Fruit fly (Drosophila melanogaster) whole organism, prepupa: Measurements from ENCODE around the gene MESR3.

Source experiments
- Blimp-1 ChIP-seq: fragments of 200-800 bp; sonication (Bioruptor generic); optimal IDR thresholded peaks from 3 replicates; lab custom pipeline; 2017; ENCODE audit warnings: missing biosample characterization, missing genetic modification characterization, mild to moderate bottlenecking, moderate library complexity, missing genetic modification reagents
- CG10631 ChIP-seq: fragments of 200-800 bp; sonication (Bioruptor generic); optimal IDR thresholded peaks from 2 replicates; lab custom pipeline; 2016; ENCODE audit warnings: missing biosample characterization, missing genetic modification characterization
- CG11294 ChIP-seq: fragments of 200-800 bp; sonication (Bioruptor generic); IDR thresholded peaks from 2 replicates; pipeline ENCODE4 v1.3.6; 2022; ENCODE audit warnings: missing biosample characterization, missing genetic modification characterization
- CG11762 ChIP-seq: fragments of 200-800 bp; sonication (Bioruptor generic); optimal IDR thresholded peaks from 3 replicates; lab custom pipeline; 2016; ENCODE audit warnings: missing biosample characterization, missing genetic modification characterization; ENCODE audit not compliant: insufficient read depth
- CG11902 ChIP-seq: fragments of 200-800 bp; sonication (Bioruptor generic); optimal IDR thresholded peaks from 3 replicates; lab custom pipeline; 2016; ENCODE audit warnings: missing biosample characterization, missing genetic modification characterization
- CG15336 ChIP-seq: fragments of 200-800 bp; sonication (Bioruptor generic); IDR thresholded peaks from 2 replicates; pipeline ENCODE4 v1.3.6; 2022; ENCODE audit warnings: missing biosample characterization, missing genetic modification characterization
- CG16779 ChIP-seq: fragments of 200-800 bp; sonication (Bioruptor generic); optimal IDR thresholded peaks from 3 replicates; lab custom pipeline; 2017; ENCODE audit warnings: missing biosample characterization, mild to moderate bottlenecking, missing genetic modification characterization
- CG32006 ChIP-seq: fragments of 200-800 bp; sonication (Bioruptor generic); optimal IDR thresholded peaks from 3 replicates; lab custom pipeline; 2017; ENCODE audit warnings: missing biosample characterization, mild to moderate bottlenecking, missing genetic modification characterization
- CG34406 ChIP-seq: fragments of 200-800 bp; sonication (Bioruptor generic); optimal IDR thresholded peaks from 3 replicates; lab custom pipeline; 2016; ENCODE audit warnings: missing biosample characterization, missing genetic modification characterization
- CG3919 ChIP-seq: fragments of 200-800 bp; sonication (Bioruptor generic); optimal IDR thresholded peaks from 3 replicates; lab custom pipeline; 2016; ENCODE audit warnings: missing biosample characterization, missing genetic modification characterization
- CG4318 ChIP-seq: fragments of 200-800 bp; sonication (Bioruptor generic); optimal IDR thresholded peaks from 3 replicates; lab custom pipeline; 2017; ENCODE audit warnings: missing biosample characterization, mild to moderate bottlenecking, missing genetic modification characterization
- CG6163 ChIP-seq: fragments of 200-800 bp; sonication (Bioruptor generic); IDR thresholded peaks from 3 replicates; pipeline ENCODE4 v1.3.6; 2022; ENCODE audit warnings: missing biosample characterization, missing genetic modification characterization
- CG6276 ChIP-seq: fragments of 200-800 bp; sonication (Bioruptor generic); optimal IDR thresholded peaks from 2 replicates; lab custom pipeline; 2017; ENCODE audit warnings: missing biosample characterization, mild to moderate bottlenecking, missing genetic modification characterization
- CG6808 ChIP-seq: fragments of 200-800 bp; sonication (Bioruptor generic); optimal IDR thresholded peaks from 3 replicates; lab custom pipeline; 2017; ENCODE audit warnings: missing biosample characterization, missing genetic modification characterization, mild to moderate bottlenecking, moderate library complexity, missing genetic modification reagents
- CG7368 ChIP-seq: fragments of 200-800 bp; sonication (Bioruptor generic); optimal IDR thresholded peaks from 3 replicates; lab custom pipeline; 2016; ENCODE audit warnings: missing biosample characterization, missing genetic modification characterization
- CG8319 ChIP-seq: fragments of 200-800 bp; sonication (Bioruptor generic); optimal IDR thresholded peaks from 3 replicates; lab custom pipeline; 2016; ENCODE audit warnings: missing biosample characterization, missing genetic modification characterization
- CG8632 ChIP-seq: fragments of 200-800 bp; sonication (Bioruptor generic); optimal IDR thresholded peaks from 3 replicates; lab custom pipeline; 2016; ENCODE audit warnings: missing biosample characterization, missing genetic modification characterization
- Eip75B ChIP-seq: fragments of 200-800 bp; sonication (Bioruptor generic); optimal IDR thresholded peaks from 3 replicates; lab custom pipeline; 2016; ENCODE audit warnings: missing biosample characterization, missing genetic modification characterization
- Eip78C ChIP-seq: fragments of 200-800 bp; sonication (Bioruptor generic); peaks from one replicate; lab custom pipeline; 2016; ENCODE audit warnings: missing biosample characterization, missing genetic modification characterization
- Eip93F ChIP-seq: fragments of 200-800 bp; sonication (Bioruptor generic); optimal IDR thresholded peaks from 2 replicates; lab custom pipeline; 2016; ENCODE audit warnings: missing biosample characterization, mild to moderate bottlenecking, missing genetic modification characterization
- Ets21C ChIP-seq: fragments of 200-800 bp; sonication (Bioruptor generic); optimal IDR thresholded peaks from 3 replicates; lab custom pipeline; 2016; ENCODE audit warnings: missing biosample characterization, missing genetic modification characterization
- Ets96B ChIP-seq: fragments of 200-800 bp; optimal IDR thresholded peaks from 2 replicates; lab custom pipeline; 2019; ENCODE audit warnings: missing biosample characterization, mild to moderate bottlenecking, missing genetic modification characterization, moderate library complexity
- Gug ChIP-seq: fragments of 200-800 bp; sonication (Bioruptor generic); IDR thresholded peaks from 2 replicates; pipeline ENCODE4 v1.3.6; 2022; ENCODE audit warnings: missing biosample characterization, missing genetic modification characterization
- Hr38 ChIP-seq: sonication (Bioruptor generic); optimal IDR thresholded peaks from 2 replicates; lab custom pipeline; 2016; ENCODE audit warnings: missing biosample characterization, missing genetic modification characterization
- Hr39 ChIP-seq: fragments of 200-800 bp; sonication (Bioruptor generic); optimal IDR thresholded peaks from 2 replicates; lab custom pipeline; 2016; ENCODE audit warnings: missing biosample characterization, missing genetic modification characterization
- Lpt ChIP-seq: fragments of 200-800 bp; sonication (Bioruptor generic); optimal IDR thresholded peaks from 3 replicates; lab custom pipeline; 2016; ENCODE audit warnings: missing biosample characterization, missing genetic modification characterization
- OdsH ChIP-seq: fragments of 200-800 bp; sonication (Bioruptor generic); optimal IDR thresholded peaks from 3 replicates; lab custom pipeline; 2016; ENCODE audit warnings: missing biosample characterization, missing genetic modification characterization
- Smox ChIP-seq: fragments of 200-800 bp; sonication (Bioruptor generic); optimal IDR thresholded peaks from 3 replicates; lab custom pipeline; 2016; ENCODE audit warnings: missing biosample characterization, missing genetic modification characterization
- Sox14 ChIP-seq: fragments of 200-800 bp; sonication (Bioruptor generic); optimal IDR thresholded peaks from 3 replicates; lab custom pipeline; 2016; ENCODE audit warnings: missing biosample characterization, missing genetic modification characterization
- Sox15 ChIP-seq: fragments of 200-800 bp; sonication (Bioruptor generic); optimal IDR thresholded peaks from 3 replicates; lab custom pipeline; 2016; ENCODE audit warnings: missing biosample characterization, missing genetic modification characterization
- achi ChIP-seq: fragments of 200-800 bp; sonication (Bioruptor generic); optimal IDR thresholded peaks from 3 replicates; lab custom pipeline; 2016; ENCODE audit warnings: missing biosample characterization, missing genetic modification characterization
- acj6 ChIP-seq: fragments of 200-800 bp; sonication (Bioruptor generic); optimal IDR thresholded peaks from 3 replicates; lab custom pipeline; 2016; ENCODE audit warnings: missing biosample characterization, missing genetic modification characterization
- cyc ChIP-seq: fragments of 200-800 bp; sonication (Bioruptor generic); optimal IDR thresholded peaks from 3 replicates; lab custom pipeline; 2016; ENCODE audit warnings: missing biosample characterization, missing genetic modification characterization
- dac ChIP-seq: fragments of 200-800 bp; sonication (Bioruptor generic); optimal IDR thresholded peaks from 2 replicates; lab custom pipeline; 2017; ENCODE audit warnings: missing biosample characterization, mild to moderate bottlenecking, missing genetic modification characterization
- dsx ChIP-seq: fragments of 200-800 bp; optimal IDR thresholded peaks from 3 replicates; lab custom pipeline; 2019; ENCODE audit warnings: missing biosample characterization, mild to moderate bottlenecking, missing genetic modification characterization, moderate library complexity; ENCODE audit not compliant: poor library complexity, severe bottlenecking
- esn ChIP-seq: fragments of 200-800 bp; sonication (Bioruptor generic); optimal IDR thresholded peaks from 2 replicates; lab custom pipeline; 2016; ENCODE audit warnings: missing biosample characterization, mild to moderate bottlenecking, missing genetic modification characterization, moderate library complexity
- fd59A ChIP-seq: fragments of 200-800 bp; sonication (Bioruptor generic); optimal IDR thresholded peaks from 2 replicates; lab custom pipeline; 2017; ENCODE audit warnings: missing biosample characterization, mild to moderate bottlenecking, missing genetic modification characterization, missing genetic modification reagents
- fd85E ChIP-seq: fragments of 200-800 bp; sonication (Bioruptor generic); optimal IDR thresholded peaks from 3 replicates; lab custom pipeline; 2016; ENCODE audit warnings: missing biosample characterization, missing genetic modification characterization
- fkh ChIP-seq: fragments of 200-800 bp; sonication (Bioruptor generic); optimal IDR thresholded peaks from 3 replicates; lab custom pipeline; 2017; ENCODE audit warnings: missing biosample characterization, mild to moderate bottlenecking, missing genetic modification characterization, moderate library complexity
- net ChIP-seq: fragments of 200-800 bp; sonication (Bioruptor generic); optimal IDR thresholded peaks from 3 replicates; lab custom pipeline; 2016; ENCODE audit warnings: missing biosample characterization, missing genetic modification characterization
- spab ChIP-seq: fragments of 200-800 bp; sonication (Bioruptor generic); optimal IDR thresholded peaks from 2 replicates; lab custom pipeline; 2017; ENCODE audit warnings: missing biosample characterization, mild to moderate bottlenecking, missing genetic modification characterization, missing genetic modification reagents
- ss ChIP-seq, 2 experiments: fragments of 200-800 bp; sonication (Bioruptor generic); optimal IDR thresholded peaks; 2 replicates in 1 of 2; 3 replicates in 1 of 2; lab custom pipeline; 2017 to 2018; ENCODE audit warnings: mild to moderate bottlenecking in 2 of 2, missing biosample characterization in 2 of 2, missing genetic modification characterization in 2 of 2, moderate library complexity in 1 of 2
- topi ChIP-seq: fragments of 200-800 bp; sonication (Bioruptor generic); optimal IDR thresholded peaks from 3 replicates; lab custom pipeline; 2016; ENCODE audit warnings: missing biosample characterization, missing genetic modification characterization

The MESR3 gene

dm6 chr2L:18647857-18648652, 31.0 kb downstream of the MESR3 start (continued):
- TF ChIP-seq CG3919 (GFP tag; lab: Kevin White, UChicago) (peak; percentile 56), CG6163 (GFP tag; lab: Robert Waterston, UW) (peak; percentile 80), CG34406 (GFP tag; lab: Kevin White, UChicago) (peak; percentile 69), CG8632 (peak; percentile 56), CG11294 (no peak), topi (GFP tag; lab: Kevin White, UChicago) (peak; percentile 62), CG15336 (peak; percentile 64), Ets21C (peak; percentile 44), ss (GFP tag; optimal IDR thresholded peaks at IDR 0.05; lab: Kevin White, UChicago) (peak; percentile 35 to 84), Ets96B (tag; lab: Kevin White, UChicago) (peak; percentile 68), dac (GFP tag; lab: Kevin White, UChicago) (no peak), spab (GFP tag; lab: Kevin White, UChicago) (no peak), Eip78C (GFP tag; lab: Kevin White, UChicago) (peak; percentile 91), dsx (GFP tag; lab: Kevin White, UChicago) (peak; percentile 65), CG11762 (no peak), Hr38 (GFP tag; lab: Kevin White, UChicago) (no peak)

- TF ChIP-seq Blimp-1 (peak; percentile 90), CG7368 (no peak), CG6163 (GFP tag; lab: Robert Waterston, UW) (peak; percentile 32; the same call in 1 of the 3 replicates)
These were observed 35.7 kb downstream of the MESR3 start, which contains the start of gene Cyp310a1 for dm6 chr2L:18652663-18653327. TSS of gene Cyp310a1 (minus strand) at chr2L:18653010.

dm6 chr2L:18653328-18653675, 36.2 kb downstream of the MESR3 start:
- TF ChIP-seq CG11294 (no peak), CG32006 (GFP tag; lab: Kevin White, UChicago) (peak; percentile 67), CG6163 (GFP tag; lab: Robert Waterston, UW) (peak; percentile 84), Eip75B (GFP tag; lab: Kevin White, UChicago) (peak; percentile 76), Ets96B (tag; lab: Kevin White, UChicago) (peak; percentile 85), fd85E (GFP tag; lab: Kevin White, UChicago) (no peak), fd59A (peak; percentile 70), Gug (GFP tag; lab: Robert Waterston, UW) (peak; percentile 35; the same call in 1 of the 2 replicates), CG11762 (peak; percentile 75), Lpt (GFP tag; lab: Kevin White, UChicago) (no peak), CG3919 (GFP tag; lab: Kevin White, UChicago) (peak; percentile 86), Eip93F (GFP tag; lab: Kevin White, UChicago) (peak; percentile 61), fkh (no peak), net (peak; percentile 78), Ets21C (peak; percentile 90), acj6 (GFP tag; lab: Kevin White, UChicago) (peak; percentile 83), spab (GFP tag; lab: Kevin White, UChicago) (peak; percentile 79), Sox14 (GFP tag; lab: Kevin White, UChicago) (peak; percentile 84), CG6276 (GFP tag; lab: Kevin White, UChicago) (peak; percentile 28), Eip78C (GFP tag; lab: Kevin White, UChicago) (peak; percentile 97), CG10631 (GFP tag; lab: Kevin White, UChicago) (peak; percentile 78), CG6808 (GFP tag; lab: Kevin White, UChicago) (peak; percentile 73), CG4318 (GFP tag; lab: Kevin White, UChicago) (peak; percentile 29), Smox (GFP tag; lab: Kevin White, UChicago) (peak; percentile 92), cyc (GFP tag; lab: Kevin White, UChicago) (peak; percentile 94), CG16779 (tag; lab: Kevin White, UChicago) (no peak), esn (peak; percentile 90), Sox15 (peak; percentile 70), CG8319 (peak; percentile 78), CG34406 (GFP tag; lab: Kevin White, UChicago) (peak; percentile 82), CG8632 (peak; percentile 61), OdsH (GFP tag; lab: Kevin White, UChicago) (peak; percentile 80), CG7368 (peak; percentile 73), dac (GFP tag; lab: Kevin White, UChicago) (no peak), Blimp-1 (peak; percentile 60), Hr39 (GFP tag; lab: Kevin White, UChicago) (peak; percentile 87), CG11902 (GFP tag; lab: Kevin White, UChicago) (peak; percentile 78), achi (peak; percentile 85)
